Fruit fly (Drosophila melanogaster) whole organism, embryonic: ENCODE data around the gene Miga.

Experiments used
- Abd-B ChIP-seq: fragments of 200-800 bp; sonication (Bioruptor generic); optimal IDR thresholded peaks from 2 replicates; lab custom pipeline; 2018; ENCODE audit warnings: missing biosample characterization, mild to moderate bottlenecking, missing genetic modification characterization, moderate library complexity
- Asciz ChIP-seq: fragments of 200-800 bp; sonication (Bioruptor generic); optimal IDR thresholded peaks from 2 replicates; lab custom pipeline; 2017; ENCODE audit warnings: missing biosample characterization, mild to moderate bottlenecking, missing genetic modification characterization, missing genetic modification reagents
- CG12104 ChIP-seq: fragments of 200-800 bp; sonication (Bioruptor generic); optimal IDR thresholded peaks from 3 replicates; lab custom pipeline; 2016; ENCODE audit warnings: missing biosample characterization, missing genetic modification characterization
- CG14441 ChIP-seq: fragments of 200-800 bp; sonication (Bioruptor generic); IDR thresholded peaks from 2 replicates; pipeline ENCODE4 v1.3.6; 2022; ENCODE audit warnings: missing biosample characterization, missing genetic modification characterization
- CG15601 ChIP-seq: fragments of 200-800 bp; sonication (Bioruptor generic); optimal IDR thresholded peaks from 3 replicates; lab custom pipeline; 2019; ENCODE audit warnings: missing biosample characterization, mild to moderate bottlenecking, missing genetic modification characterization, moderate library complexity
- CG18619 ChIP-seq: fragments of 200-800 bp; sonication (Bioruptor generic); optimal IDR thresholded peaks from 3 replicates; lab custom pipeline; 2017; ENCODE audit warnings: missing biosample characterization, mild to moderate bottlenecking, missing genetic modification characterization
- CG2116 ChIP-seq: fragments of 200-800 bp; sonication (Bioruptor generic); optimal IDR thresholded peaks from 3 replicates; lab custom pipeline; 2018; ENCODE audit warnings: missing biosample characterization, mild to moderate bottlenecking, missing genetic modification characterization
- CG2120 ChIP-seq: fragments of 200-800 bp; sonication (Bioruptor generic); optimal IDR thresholded peaks from 3 replicates; lab custom pipeline; 2016; ENCODE audit warnings: missing biosample characterization, missing genetic modification characterization
- CG31441 ChIP-seq: fragments of 200-800 bp; sonication (Bioruptor generic); IDR thresholded peaks from 2 replicates; pipeline ENCODE4 v1.3.6; 2022; ENCODE audit warnings: missing biosample characterization, missing genetic modification characterization
- CG32532 ChIP-seq: fragments of 200-800 bp; sonication (Bioruptor generic); IDR thresholded peaks from 2 replicates; pipeline ENCODE4 v1.3.6; 2022; ENCODE audit warnings: missing biosample characterization, missing genetic modification characterization
- CG43689 ChIP-seq: fragments of 200-800 bp; sonication (Bioruptor generic); IDR thresholded peaks from 2 replicates; pipeline ENCODE4 v1.3.6; 2022; ENCODE audit warnings: missing biosample characterization, missing genetic modification characterization
- CG6854 ChIP-seq: fragments of 200-800 bp; sonication (Bioruptor generic); optimal IDR thresholded peaks from 3 replicates; lab custom pipeline; 2017; ENCODE audit warnings: missing biosample characterization, mild to moderate bottlenecking, missing genetic modification characterization
- CkIIα-i1 ChIP-seq: fragments of 200-800 bp; sonication (Bioruptor generic); IDR thresholded peaks from 2 replicates; pipeline ENCODE4 v1.3.6; 2022; ENCODE audit warnings: missing biosample characterization, missing genetic modification characterization
- CrebB ChIP-seq: fragments of 200-800 bp; sonication (Bioruptor generic); optimal IDR thresholded peaks from 3 replicates; lab custom pipeline; 2018; ENCODE audit warnings: missing biosample characterization, mild to moderate bottlenecking, missing genetic modification characterization
- D ChIP-seq, 2 experiments: fragments of 200-800 bp in 1 of 2; fragments of >200 bp in 1 of 2; sonication (Bioruptor generic) in 1 of 2; optimal IDR thresholded peaks; 2 replicates in 1 of 2; 3 replicates in 1 of 2; lab custom pipeline; 2017; ENCODE audit warnings: mild to moderate bottlenecking in 1 of 2, missing biosample characterization in 1 of 2, missing genetic modification characterization in 1 of 2, missing genetic modification reagents in 1 of 2
- Dip2 ChIP-seq: fragments of 200-800 bp; sonication (Bioruptor generic); IDR thresholded peaks from 2 replicates; pipeline ENCODE4 v1.3.6; 2022; ENCODE audit warnings: missing biosample characterization, missing genetic modification characterization
- Doc3 ChIP-seq: fragments of 200-800 bp; sonication (Bioruptor generic); IDR thresholded peaks from 3 replicates; pipeline ENCODE4 v1.3.6; 2022; ENCODE audit warnings: missing biosample characterization, missing genetic modification characterization; ENCODE audit not compliant: partially characterized antibody
- E2f1 ChIP-seq: fragments of 200-800 bp; sonication (Bioruptor generic); IDR thresholded peaks from 2 replicates; pipeline ENCODE4 v1.3.6; 2022; ENCODE audit warnings: missing biosample characterization, missing genetic modification characterization
- HLH54F ChIP-seq: fragments of 200-800 bp; sonication (Bioruptor generic); optimal IDR thresholded peaks from 3 replicates; lab custom pipeline; 2016; ENCODE audit warnings: missing biosample characterization, missing genetic modification characterization
- Hr51 ChIP-seq, 2 experiments: fragments of 200-800 bp; sonication (Bioruptor generic); optimal IDR thresholded peaks; 2 replicates in 1 of 2; 3 replicates in 1 of 2; lab custom pipeline; 2016 to 2018; ENCODE audit warnings: missing biosample characterization in 2 of 2, missing genetic modification characterization in 2 of 2, mild to moderate bottlenecking in 1 of 2, moderate library complexity in 1 of 2
- Jarid2 ChIP-seq: fragments of 200-800 bp; sonication (Bioruptor generic); optimal IDR thresholded peaks from 3 replicates; lab custom pipeline; 2017; ENCODE audit warnings: mild to moderate bottlenecking, missing biosample characterization, missing genetic modification reagents, missing genetic modification characterization
- Opbp ChIP-seq: fragments of 200-800 bp; sonication (Bioruptor generic); IDR thresholded peaks from 3 replicates; pipeline ENCODE4 v1.3.6; 2022; ENCODE audit warnings: missing biosample characterization, missing genetic modification characterization; ENCODE audit not compliant: partially characterized antibody
- Optix ChIP-seq: fragments of 200-800 bp; sonication (Bioruptor generic); IDR thresholded peaks from 3 replicates; pipeline ENCODE4 v1.3.6; 2022; ENCODE audit warnings: missing biosample characterization, missing genetic modification characterization
- Rfx ChIP-seq: fragments of 200-800 bp; sonication (Bioruptor generic); IDR thresholded peaks from 2 replicates; pipeline ENCODE4 v1.3.6; 2022; ENCODE audit warnings: missing biosample characterization, missing genetic modification characterization
- Tbp ChIP-seq: fragments of >200 bp; optimal IDR thresholded peaks from 2 replicates; lab custom pipeline; 2018; ENCODE audit warnings: missing biosample characterization, missing genetic modification characterization
- bigmax ChIP-seq: fragments of 200-800 bp; sonication (Bioruptor generic); optimal IDR thresholded peaks from 2 replicates; lab custom pipeline; 2018; ENCODE audit warnings: missing biosample characterization, mild to moderate bottlenecking, missing genetic modification characterization
- btn ChIP-seq: fragments of 200-800 bp; sonication (Bioruptor generic); optimal IDR thresholded peaks from 2 replicates; lab custom pipeline; 2016; ENCODE audit warnings: missing biosample characterization, missing genetic modification characterization
- cad ChIP-seq: fragments of >200 bp; optimal IDR thresholded peaks from 2 replicates; lab custom pipeline; 2017; ENCODE audit warnings: missing biosample characterization, missing genetic modification characterization
- crc ChIP-seq: fragments of 200-800 bp; sonication (Bioruptor generic); optimal IDR thresholded peaks from 2 replicates; lab custom pipeline; 2016; ENCODE audit warnings: missing biosample characterization, missing genetic modification characterization
- fd102C ChIP-seq: fragments of 200-800 bp; sonication (Bioruptor generic); optimal IDR thresholded peaks from 2 replicates; lab custom pipeline; 2018; ENCODE audit warnings: missing biosample characterization, mild to moderate bottlenecking, missing genetic modification characterization, moderate library complexity
- gcm2 ChIP-seq: fragments of 200-800 bp; sonication (Bioruptor generic); optimal IDR thresholded peaks from 2 replicates; lab custom pipeline; 2016; ENCODE audit warnings: missing biosample characterization, missing genetic modification characterization
- gro ChIP-seq: fragments of 200-800 bp; sonication (Bioruptor generic); optimal IDR thresholded peaks from 2 replicates; lab custom pipeline; 2016; ENCODE audit warnings: missing biosample characterization, missing genetic modification characterization
- gsb-n ChIP-seq: fragments of 200-800 bp; sonication (Bioruptor generic); optimal IDR thresholded peaks from 3 replicates; lab custom pipeline; 2018; ENCODE audit warnings: missing biosample characterization, mild to moderate bottlenecking, missing genetic modification characterization
- ham ChIP-seq: fragments of 200-800 bp; sonication (Bioruptor generic); IDR thresholded peaks from 2 replicates; pipeline ENCODE4 v1.3.6; 2022; ENCODE audit warnings: missing biosample characterization, missing genetic modification characterization
- inv ChIP-seq: fragments of 200-800 bp; sonication (Bioruptor generic); IDR thresholded peaks from 2 replicates; pipeline ENCODE4 v1.3.6; 2022; ENCODE audit warnings: missing biosample characterization, missing genetic modification characterization; ENCODE audit not compliant: partially characterized antibody
- kah ChIP-seq: fragments of 200-800 bp; sonication (Bioruptor generic); optimal IDR thresholded peaks from 2 replicates; lab custom pipeline; 2018; ENCODE audit warnings: missing biosample characterization, mild to moderate bottlenecking, missing genetic modification characterization
- lab ChIP-seq: fragments of 200-800 bp; sonication (Bioruptor generic); optimal IDR thresholded peaks from 3 replicates; lab custom pipeline; 2017; ENCODE audit warnings: missing biosample characterization, missing genetic modification characterization, mild to moderate bottlenecking, moderate library complexity, missing genetic modification reagents
- mam ChIP-seq: fragments of 200-800 bp; sonication (Bioruptor generic); optimal IDR thresholded peaks from 3 replicates; lab custom pipeline; 2016; ENCODE audit warnings: missing biosample characterization, missing genetic modification characterization
- nerfin-2 ChIP-seq: fragments of 200-800 bp; sonication (Bioruptor generic); IDR thresholded peaks from 2 replicates; pipeline ENCODE4 v1.3.6; 2022; ENCODE audit warnings: missing biosample characterization, missing genetic modification characterization; ENCODE audit not compliant: partially characterized antibody
- pan ChIP-seq, 4 experiments: fragments of >200 bp in 3 of 4; fragments of 200-800 bp in 1 of 4; sonication (Bioruptor generic) in 1 of 4; optimal IDR thresholded peaks in 3 of 4; IDR thresholded peaks in 1 of 4; 2 replicates each; pipeline versions ENCODE4 v1.3.6 to Lab custom; 2017 to 2022; ENCODE audit warnings: missing biosample characterization in 2 of 4, missing genetic modification characterization in 2 of 4, mixed read lengths in 1 of 4
- pros ChIP-seq: fragments of 200-800 bp; sonication (Bioruptor generic); optimal IDR thresholded peaks from 3 replicates; lab custom pipeline; 2019; ENCODE audit warnings: missing biosample characterization, mild to moderate bottlenecking, missing genetic modification characterization, moderate library complexity
- sim ChIP-seq: fragments of 200-800 bp; sonication (Bioruptor generic); IDR thresholded peaks from 2 replicates; pipeline ENCODE4 v1.3.6; 2022; ENCODE audit warnings: missing biosample characterization, missing genetic modification characterization
- tin ChIP-seq: fragments of 200-800 bp; sonication (Bioruptor generic); optimal IDR thresholded peaks from 3 replicates; lab custom pipeline; 2016; ENCODE audit warnings: missing biosample characterization, missing genetic modification characterization
- twi ChIP-seq: fragments of 200-800 bp; optimal IDR thresholded peaks from 2 replicates; lab custom pipeline; 2019; ENCODE audit warnings: missing biosample characterization, mild to moderate bottlenecking, missing genetic modification characterization, moderate library complexity
- tx ChIP-seq: fragments of 200-800 bp; sonication (Bioruptor generic); optimal IDR thresholded peaks from 2 replicates; lab custom pipeline; 2016; ENCODE audit warnings: missing biosample characterization, missing genetic modification characterization
- wek ChIP-seq: fragments of 200-800 bp; sonication (Bioruptor generic); optimal IDR thresholded peaks from 3 replicates; lab custom pipeline; 2018; ENCODE audit warnings: missing biosample characterization, mild to moderate bottlenecking, missing genetic modification characterization, moderate library complexity
- wor ChIP-seq: fragments of 200-800 bp; sonication (Bioruptor generic); IDR thresholded peaks from 2 replicates; pipeline ENCODE4 v1.3.6; 2022; ENCODE audit warnings: missing biosample characterization, missing genetic modification characterization

Gene Miga

DNA sequence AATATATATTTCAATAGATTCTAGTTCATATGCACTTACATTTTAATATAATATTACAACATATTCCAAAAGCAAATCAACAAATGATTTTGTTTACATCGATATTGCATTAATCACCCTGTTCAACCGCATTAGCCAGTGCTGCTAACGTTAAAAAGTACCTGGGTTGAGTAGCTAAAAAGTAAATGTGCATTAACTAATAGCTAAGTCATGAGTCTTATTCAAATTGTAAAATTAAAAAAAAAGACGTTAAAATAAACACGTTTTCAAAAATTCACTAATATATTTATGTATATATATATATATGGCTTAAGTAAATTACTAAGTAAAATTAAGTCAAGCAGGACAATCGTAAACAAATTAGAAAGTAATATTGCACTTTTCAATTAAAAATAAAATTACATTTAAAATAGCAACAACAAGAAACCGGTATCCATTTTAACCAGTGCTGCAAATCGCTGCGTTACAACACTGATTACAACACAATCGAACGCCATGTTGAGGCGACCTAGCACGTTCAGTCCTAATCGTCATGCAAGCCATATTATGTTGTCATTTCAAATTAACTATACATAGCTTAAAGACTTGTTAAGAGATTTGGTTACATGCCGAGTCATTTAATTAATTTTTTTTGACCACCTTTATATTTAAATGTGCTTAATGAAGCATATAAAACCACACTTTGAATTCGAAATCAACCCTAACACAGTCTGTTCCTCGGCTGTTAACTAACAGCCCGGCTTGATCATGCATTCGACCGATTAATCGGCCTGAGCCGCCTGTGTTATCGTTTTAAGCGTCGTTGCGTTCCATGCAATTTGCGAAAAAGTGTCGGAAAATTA is 39.2 kb downstream of the Miga start, which contains the start of gene CG10555 (continued):
- no peak for TF ChIP-seq pan (optimal IDR thresholded peaks at IDR 0.05; lab: Kevin White, UChicago)
- peak in 1 of 2 experiments; percentile 89 for TF ChIP-seq pan (GFP tag; optimal IDR thresholded peaks at IDR 0.05 in 1 of 2, IDR thresholded peaks at IDR 0.05 in 1 of 2)
- peak; percentile 93 for TF ChIP-seq wor (GFP tag; lab: Robert Waterston, UW)
- TF ChIP-seq CG32532 (GFP tag; lab: Robert Waterston, UW): peak; percentile 79
- peak; percentile 76 for TF ChIP-seq CG18619
- TF ChIP-seq CG43689 (GFP tag; lab: Robert Waterston, UW): peak; percentile 66
- TF ChIP-seq CG15601 (tag; lab: Kevin White, UChicago): peak; percentile 84
- TF ChIP-seq CG14441 (GFP tag; lab: Robert Waterston, UW): peak; percentile 89
- no peak for TF ChIP-seq fd102C (GFP tag; lab: Kevin White, UChicago)
- TF ChIP-seq kah (GFP tag; lab: Kevin White, UChicago): no peak
- peak; percentile 87 for TF ChIP-seq CG2116 (GFP tag; lab: Kevin White, UChicago)
- TF ChIP-seq tin: peak; percentile 90
- peak; percentile 91 for TF ChIP-seq tx (GFP tag; lab: Kevin White, UChicago)
- no peak for TF ChIP-seq CG6854
- no peak for TF ChIP-seq crc (GFP tag; lab: Kevin White, UChicago)
- TF ChIP-seq CrebB (tag; lab: Kevin White, UChicago): peak; percentile 55
- TF ChIP-seq Abd-B (GFP tag; lab: Kevin White, UChicago): peak; percentile 79
- TF ChIP-seq ham: 0 out of 2 replicates have a peak, but pooled peaks have one; percentile 20
- peak; percentile 68 for TF ChIP-seq btn
- no peak for TF ChIP-seq Tbp
- TF ChIP-seq bigmax (GFP tag; lab: Kevin White, UChicago): no peak
- peak; percentile 72 for TF ChIP-seq twi (tag; lab: Kevin White, UChicago)
- no peak for TF ChIP-seq CkIIα-i1 (GFP tag; lab: Robert Waterston, UW)
- peak; percentile 83 for TF ChIP-seq E2f1 (GFP tag; lab: Robert Waterston, UW)
- no peak for TF ChIP-seq Doc3
- peak; percentile 95 for TF ChIP-seq CG2120 (GFP tag; lab: Kevin White, UChicago)
- TF ChIP-seq wek (GFP tag; lab: Kevin White, UChicago): peak; percentile 10
- TF ChIP-seq nerfin-2: peak; percentile 77
- TF ChIP-seq CG31441 (GFP tag; lab: Robert Waterston, UW): peak; percentile 74
- TF ChIP-seq gro (GFP tag; lab: Kevin White, UChicago): peak; percentile 81
- no peak for TF ChIP-seq Asciz (GFP tag; lab: Kevin White, UChicago)
- peak; percentile 79 for TF ChIP-seq lab (GFP tag; lab: Kevin White, UChicago)
- TF ChIP-seq CG12104 (GFP tag; lab: Kevin White, UChicago): peak; percentile 75
- peak; percentile 93 for TF ChIP-seq Optix (GFP tag; lab: Robert Waterston, UW)
- TF ChIP-seq Rfx (GFP tag; lab: Robert Waterston, UW): peak; percentile 93
- peak; percentile 43 for TF ChIP-seq Jarid2
- no peak for TF ChIP-seq D (optimal IDR thresholded peaks at IDR 0.05; lab: Kevin White, UChicago)
- TF ChIP-seq D (GFP tag; optimal IDR thresholded peaks at IDR 0.05; lab: Kevin White, UChicago): peak; percentile 71
- peak; percentile 95 for TF ChIP-seq HLH54F (GFP tag; lab: Kevin White, UChicago)
- TF ChIP-seq Opbp (GFP tag; lab: Robert Waterston, UW): peak; percentile 78
- peak; percentile 71 for TF ChIP-seq gcm2 (GFP tag; lab: Kevin White, UChicago)
- TF ChIP-seq cad (GFP tag; lab: Kevin White, UChicago): no peak
- peak; percentile 59 for TF ChIP-seq mam (GFP tag; lab: Kevin White, UChicago)
- peak; percentile 81 for TF ChIP-seq sim (GFP tag; lab: Robert Waterston, UW)
- TF ChIP-seq gsb-n: peak; percentile 21
- peak; percentile 82 for TF ChIP-seq inv (GFP tag; lab: Robert Waterston, UW)
- no peak for TF ChIP-seq pros (GFP tag; lab: Kevin White, UChicago)
- peak; percentile 12; the same call in 1 of the 2 replicates for TF ChIP-seq Dip2
- peak; percentile 80 to 87 for TF ChIP-seq Hr51 (GFP tag; optimal IDR thresholded peaks at IDR 0.05; lab: Kevin White, UChicago)
